Worm (Caenorhabditis elegans): ENCODE data around the gene sdc-1.

DNA sequence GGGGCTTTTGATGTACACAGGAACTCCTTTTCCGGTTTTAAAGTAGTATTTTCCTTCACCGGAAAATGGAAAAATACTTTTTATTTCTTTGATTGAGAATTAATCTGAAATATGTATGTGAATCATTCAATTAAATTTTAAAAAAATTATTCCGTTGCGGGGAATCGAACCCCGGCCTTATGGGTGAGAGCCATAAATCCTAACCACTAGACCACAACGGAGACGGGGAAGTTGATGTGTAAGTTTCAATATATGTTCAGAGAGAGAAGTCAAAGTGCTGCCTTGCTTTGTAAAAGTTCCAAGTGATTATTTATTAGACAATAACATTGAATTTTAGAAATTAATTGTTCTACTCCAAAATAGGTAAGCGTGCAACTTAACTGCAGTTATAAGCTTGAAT, 4.4 kb upstream of the sdc-1 start:
- TF ChIP-seq lin-13 (tag; optimal IDR thresholded peaks at IDR 0.05), result no peak
- TF ChIP-seq elt-3 (tag; optimal IDR thresholded peaks at IDR 0.05), result no peak
- TF ChIP-seq lsy-2 (tag; optimal IDR thresholded peaks at IDR 0.05), result no peak
- no peak for TF ChIP-seq unc-62 (GFP tag; optimal IDR thresholded peaks at IDR 0.05)
- peak; percentile 39 for TF ChIP-seq unc-120 (tag; optimal IDR thresholded peaks at IDR 0.05; ENCODE audit: poor library complexity, severe bottlenecking)
- no peak for TF ChIP-seq pha-4 (tag; optimal IDR thresholded peaks at IDR 0.05)
- no peak for TF ChIP-seq nhr-28 (tag; optimal IDR thresholded peaks at IDR 0.05)
